Fruit fly (Drosophila melanogaster) whole organism, embryonic: ENCODE results near the gene Mgat4b.

Source experiments
- Bgb ChIP-seq: fragments of 200-800 bp; sonication (Bioruptor generic); IDR thresholded peaks from 2 replicates; pipeline ENCODE4 v1.3.6; 2022; ENCODE audit warnings: missing biosample characterization, missing genetic modification characterization; ENCODE audit not compliant: partially characterized antibody
- Blimp-1 ChIP-seq: fragments of 200-800 bp; sonication (Bioruptor generic); optimal IDR thresholded peaks from 3 replicates; lab custom pipeline; 2018; ENCODE audit warnings: missing biosample characterization, missing genetic modification characterization, mild to moderate bottlenecking, moderate library complexity, missing genetic modification reagents
- Bteb2 ChIP-seq: fragments of 200-800 bp; sonication (Bioruptor generic); optimal IDR thresholded peaks from 2 replicates; lab custom pipeline; 2016; ENCODE audit warnings: missing biosample characterization, missing genetic modification characterization
- CG10366 ChIP-seq: fragments of 200-800 bp; sonication (Bioruptor generic); IDR thresholded peaks from 2 replicates; pipeline ENCODE4 v1.3.6; 2022; ENCODE audit warnings: missing biosample characterization, missing genetic modification characterization
- CG10431 ChIP-seq: fragments of 200-800 bp; sonication (Bioruptor generic); optimal IDR thresholded peaks from 3 replicates; lab custom pipeline; 2018; ENCODE audit warnings: missing biosample characterization, mild to moderate bottlenecking, missing genetic modification characterization
- CG11560 ChIP-seq: fragments of 200-800 bp; sonication (Bioruptor generic); IDR thresholded peaks from 3 replicates; pipeline ENCODE4 v1.3.6; 2022; ENCODE audit warnings: missing biosample characterization, missing genetic modification characterization
- CG11723 ChIP-seq: fragments of 200-800 bp; sonication (Bioruptor generic); optimal IDR thresholded peaks from 2 replicates; lab custom pipeline; 2017; ENCODE audit warnings: missing biosample characterization, mild to moderate bottlenecking, missing genetic modification characterization
- CG12769 ChIP-seq: fragments of 200-800 bp; sonication (Bioruptor generic); optimal IDR thresholded peaks from 2 replicates; lab custom pipeline; 2019; ENCODE audit warnings: missing biosample characterization, mild to moderate bottlenecking, missing genetic modification characterization, moderate library complexity
- CG14441 ChIP-seq: fragments of 200-800 bp; sonication (Bioruptor generic); IDR thresholded peaks from 2 replicates; pipeline ENCODE4 v1.3.6; 2022; ENCODE audit warnings: missing biosample characterization, missing genetic modification characterization
- CG16863 ChIP-seq: fragments of 200-800 bp; sonication (Bioruptor generic); optimal IDR thresholded peaks from 3 replicates; lab custom pipeline; 2016; ENCODE audit warnings: missing biosample characterization, missing genetic modification characterization
- CG17361 ChIP-seq: fragments of 200-800 bp; sonication (Bioruptor generic); IDR thresholded peaks from 3 replicates; pipeline ENCODE4 v1.3.6; 2022; ENCODE audit warnings: missing biosample characterization, missing genetic modification characterization
- CG17802 ChIP-seq: fragments of 200-800 bp; sonication (Bioruptor generic); optimal IDR thresholded peaks from 2 replicates; lab custom pipeline; 2018; ENCODE audit warnings: missing biosample characterization, mild to moderate bottlenecking, missing genetic modification characterization, moderate library complexity
- CG30431 ChIP-seq: fragments of 200-800 bp; sonication (Bioruptor generic); optimal IDR thresholded peaks from 2 replicates; lab custom pipeline; 2017; ENCODE audit warnings: missing biosample characterization, missing genetic modification characterization
- CG43689 ChIP-seq: fragments of 200-800 bp; sonication (Bioruptor generic); IDR thresholded peaks from 2 replicates; pipeline ENCODE4 v1.3.6; 2022; ENCODE audit warnings: missing biosample characterization, missing genetic modification characterization
- CG6813 ChIP-seq: fragments of 200-800 bp; sonication (Bioruptor generic); optimal IDR thresholded peaks from 2 replicates; lab custom pipeline; 2017; ENCODE audit warnings: missing biosample characterization, missing genetic modification characterization, mild to moderate bottlenecking, moderate library complexity, missing genetic modification reagents
- CG7987 ChIP-seq: fragments of 200-800 bp; sonication (Bioruptor generic); optimal IDR thresholded peaks from 2 replicates; lab custom pipeline; 2018; ENCODE audit warnings: missing biosample characterization, mild to moderate bottlenecking, missing genetic modification characterization, moderate library complexity
- CG8089 ChIP-seq: fragments of 200-800 bp; sonication (Bioruptor generic); optimal IDR thresholded peaks from 3 replicates; lab custom pipeline; 2016; ENCODE audit warnings: missing biosample characterization, missing genetic modification characterization
- D19B ChIP-seq: fragments of 200-800 bp; sonication (Bioruptor generic); optimal IDR thresholded peaks from 2 replicates; lab custom pipeline; 2017; ENCODE audit warnings: missing biosample characterization, mild to moderate bottlenecking, missing genetic modification characterization
- Dfd ChIP-seq, 2 experiments: fragments of >200 bp; optimal IDR thresholded peaks; 2 replicates each; lab custom pipeline; 2017; ENCODE audit warnings: missing biosample characterization in 2 of 2, missing genetic modification characterization in 2 of 2
- HmgZ ChIP-seq: fragments of 200-800 bp; sonication (Bioruptor generic); optimal IDR thresholded peaks from 2 replicates; lab custom pipeline; 2018; ENCODE audit warnings: missing biosample characterization, mild to moderate bottlenecking, missing genetic modification characterization
- Hr51 ChIP-seq, 2 experiments: fragments of 200-800 bp; sonication (Bioruptor generic); optimal IDR thresholded peaks; 2 replicates in 1 of 2; 3 replicates in 1 of 2; lab custom pipeline; 2016 to 2018; ENCODE audit warnings: missing biosample characterization in 2 of 2, missing genetic modification characterization in 2 of 2, mild to moderate bottlenecking in 1 of 2, moderate library complexity in 1 of 2
- Nf-YB ChIP-seq: fragments of 200-800 bp; sonication (Bioruptor generic); optimal IDR thresholded peaks from 3 replicates; lab custom pipeline; 2019; ENCODE audit warnings: missing biosample characterization, mild to moderate bottlenecking, missing genetic modification characterization, moderate library complexity
- Nf-YC ChIP-seq: fragments of 200-800 bp; optimal IDR thresholded peaks from 3 replicates; lab custom pipeline; 2019; ENCODE audit warnings: missing biosample characterization, mild to moderate bottlenecking, missing genetic modification characterization, moderate library complexity
- Ravus ChIP-seq: fragments of 200-800 bp; sonication (Bioruptor generic); IDR thresholded peaks from 2 replicates; pipeline ENCODE4 v1.3.6; 2022; ENCODE audit warnings: missing biosample characterization, missing genetic modification characterization
- Six4 ChIP-seq: fragments of 200-800 bp; sonication (Bioruptor generic); optimal IDR thresholded peaks from 2 replicates; lab custom pipeline; 2016; ENCODE audit warnings: missing biosample characterization, missing genetic modification characterization
- Sox102F ChIP-seq: fragments of 200-800 bp; sonication (Bioruptor generic); optimal IDR thresholded peaks from 2 replicates; lab custom pipeline; 2018; ENCODE audit warnings: missing biosample characterization, mild to moderate bottlenecking, missing genetic modification characterization, moderate library complexity
- Usf ChIP-seq: fragments of 200-800 bp; sonication (Bioruptor generic); optimal IDR thresholded peaks from 2 replicates; lab custom pipeline; 2017; ENCODE audit warnings: missing genotype, missing biosample characterization, missing genetic modification characterization
- Vsx1 ChIP-seq: fragments of 200-800 bp; sonication (Bioruptor generic); optimal IDR thresholded peaks from 2 replicates; lab custom pipeline; 2017; ENCODE audit warnings: missing biosample characterization, mild to moderate bottlenecking, missing genetic modification characterization, missing genetic modification reagents
- bsh ChIP-seq, 2 experiments: fragments of 200-800 bp; sonication (Bioruptor generic); optimal IDR thresholded peaks; 2 replicates each; lab custom pipeline; 2017 to 2018; ENCODE audit warnings: mild to moderate bottlenecking in 2 of 2, missing biosample characterization in 2 of 2, missing genetic modification characterization in 2 of 2, moderate library complexity in 1 of 2
- btn ChIP-seq: fragments of 200-800 bp; sonication (Bioruptor generic); optimal IDR thresholded peaks from 2 replicates; lab custom pipeline; 2016; ENCODE audit warnings: missing biosample characterization, missing genetic modification characterization
- fd3F ChIP-seq: fragments of 200-800 bp; sonication (Bioruptor generic); optimal IDR thresholded peaks from 2 replicates; lab custom pipeline; 2018; ENCODE audit warnings: missing biosample characterization, mild to moderate bottlenecking, missing genetic modification characterization, moderate library complexity
- gcm ChIP-seq: fragments of 200-800 bp; sonication (Bioruptor generic); optimal IDR thresholded peaks from 2 replicates; lab custom pipeline; 2019; ENCODE audit warnings: missing biosample characterization, mild to moderate bottlenecking, missing genetic modification characterization, moderate library complexity
- grn ChIP-seq: fragments of 200-800 bp; sonication (Bioruptor generic); optimal IDR thresholded peaks from 3 replicates; lab custom pipeline; 2017; ENCODE audit warnings: missing biosample characterization, missing genetic modification characterization
- gsb ChIP-seq: fragments of 200-800 bp; sonication (Bioruptor generic); IDR thresholded peaks from 2 replicates; pipeline ENCODE4 v1.3.6; 2022; ENCODE audit warnings: missing biosample characterization, missing genetic modification characterization
- h ChIP-seq: fragments of >200 bp; optimal IDR thresholded peaks from 2 replicates; lab custom pipeline; 2017
- jigr1 ChIP-seq: fragments of 200-800 bp; sonication (Bioruptor generic); IDR thresholded peaks from 3 replicates; pipeline ENCODE4 v1.3.6; 2022; ENCODE audit warnings: missing biosample characterization, missing genetic modification characterization
- lola ChIP-seq, 3 experiments: fragments of >200 bp in 2 of 3; fragments of 200-800 bp in 1 of 3; sonication (Bioruptor generic) in 1 of 3; optimal IDR thresholded peaks; 2 replicates each; lab custom pipeline; 2017 to 2019; ENCODE audit warnings: missing biosample characterization in 3 of 3, missing genetic modification characterization in 3 of 3, mild to moderate bottlenecking in 1 of 3, moderate library complexity in 1 of 3
- pb ChIP-seq: fragments of 200-800 bp; sonication (Bioruptor generic); optimal IDR thresholded peaks from 3 replicates; lab custom pipeline; 2016; ENCODE audit warnings: missing biosample characterization, missing genetic modification characterization
- peb ChIP-seq: fragments of 200-800 bp; sonication (Bioruptor generic); IDR thresholded peaks from 2 replicates; pipeline ENCODE4 v1.3.6; 2022; ENCODE audit warnings: missing biosample characterization, missing genetic modification characterization
- pfk ChIP-seq: fragments of 200-800 bp; sonication (Bioruptor generic); optimal IDR thresholded peaks from 2 replicates; lab custom pipeline; 2018; ENCODE audit warnings: missing biosample characterization, mild to moderate bottlenecking, missing genetic modification characterization, moderate library complexity
- ranshi ChIP-seq: fragments of 200-800 bp; sonication (Bioruptor generic); IDR thresholded peaks from 2 replicates; pipeline ENCODE4 v1.3.6; 2022; ENCODE audit warnings: missing biosample characterization, missing genetic modification characterization
- sc ChIP-seq, 3 experiments: fragments of >200 bp in 2 of 3; fragments of 200-800 bp in 1 of 3; sonication (Bioruptor generic) in 1 of 3; optimal IDR thresholded peaks; 2 replicates in 2 of 3; 3 replicates in 1 of 3; lab custom pipeline; 2017; ENCODE audit warnings: mild to moderate bottlenecking in 1 of 3, missing biosample characterization in 1 of 3, missing genetic modification characterization in 1 of 3, missing genetic modification reagents in 1 of 3
- sima ChIP-seq: fragments of 200-800 bp; sonication (Bioruptor generic); optimal IDR thresholded peaks from 2 replicates; lab custom pipeline; 2016; ENCODE audit warnings: missing biosample characterization, missing genetic modification characterization
- slou ChIP-seq: fragments of 200-800 bp; sonication (Bioruptor generic); optimal IDR thresholded peaks from 3 replicates; lab custom pipeline; 2016; ENCODE audit warnings: missing biosample characterization, missing genetic modification characterization
- tna ChIP-seq: fragments of 200-800 bp; sonication (Bioruptor generic); IDR thresholded peaks from 2 replicates; pipeline ENCODE4 v1.3.6; 2022; ENCODE audit warnings: missing biosample characterization, missing genetic modification characterization; ENCODE audit not compliant: partially characterized antibody
- toy ChIP-seq: fragments of 200-800 bp; sonication (Bioruptor generic); IDR thresholded peaks from 2 replicates; pipeline ENCODE4 v1.3.6; 2022; ENCODE audit warnings: missing biosample characterization, missing genetic modification characterization
- wdn ChIP-seq: fragments of 200-800 bp; sonication (Bioruptor generic); IDR thresholded peaks from 2 replicates; pipeline ENCODE4 v1.3.6; 2022; ENCODE audit warnings: missing biosample characterization, missing genetic modification characterization
- yki ChIP-seq: fragments of >200 bp; optimal IDR thresholded peaks from 3 replicates; lab custom pipeline; 2018

Gene Mgat4b

dm6 chr3L:14775711-14776660 lies 6.9 kb upstream of the Mgat4b start, which contains the start of gene mop (continued):
- no peak; the same call in 1 of the 2 replicates for TF ChIP-seq tna (GFP tag; lab: Robert Waterston, UW)
- no peak for TF ChIP-seq bsh (GFP tag; optimal IDR thresholded peaks at IDR 0.05; lab: Kevin White, UChicago)
- TF ChIP-seq Hr51 (GFP tag; optimal IDR thresholded peaks at IDR 0.05; lab: Kevin White, UChicago), result no peak
- TF ChIP-seq Bgb (GFP tag; lab: Robert Waterston, UW), result peak; percentile 14; the same call in 1 of the 2 replicates
- peak; percentile 15 for TF ChIP-seq Bteb2 (GFP tag; lab: Kevin White, UChicago)
- no peak for TF ChIP-seq toy (GFP tag; lab: Robert Waterston, UW)
- no peak for TF ChIP-seq Vsx1 (GFP tag; lab: Kevin White, UChicago)
- no peak for TF ChIP-seq CG7987 (GFP tag; lab: Kevin White, UChicago)
- no peak; the same call in 2 of the 3 replicates for TF ChIP-seq CG17361 (GFP tag; lab: Robert Waterston, UW)
- TF ChIP-seq CG11723 (GFP tag; lab: Kevin White, UChicago), result no peak
- TF ChIP-seq HmgZ (tag; lab: Kevin White, UChicago), result peak; percentile 8
- TF ChIP-seq Usf (GFP tag; lab: Kevin White, UChicago), result no peak
- no peak for TF ChIP-seq CG11560 (tag; lab: Robert Waterston, UW)
- peak; percentile 8 for TF ChIP-seq fd3F (GFP tag; lab: Kevin White, UChicago)
- no peak for TF ChIP-seq pfk
- no peak for TF ChIP-seq gcm (GFP tag; lab: Kevin White, UChicago)
- no peak for TF ChIP-seq CG17802
- TF ChIP-seq Blimp-1 (GFP tag; lab: Kevin White, UChicago), result no peak
- TF ChIP-seq CG43689 (GFP tag; lab: Robert Waterston, UW), result no peak
- TF ChIP-seq CG12769 (tag; lab: Kevin White, UChicago), result no peak
- no peak for TF ChIP-seq grn (GFP tag; lab: Kevin White, UChicago)
- TF ChIP-seq CG10431 (GFP tag; lab: Kevin White, UChicago), result no peak
- TF ChIP-seq slou (GFP tag; lab: Kevin White, UChicago), result no peak
- TF ChIP-seq sc (optimal IDR thresholded peaks at IDR 0.05; lab: Kevin White, UChicago), result no peak
- TF ChIP-seq sc (GFP tag; optimal IDR thresholded peaks at IDR 0.05; lab: Kevin White, UChicago), result no peak
- peak; percentile 35; the same call in 1 of the 2 replicates for TF ChIP-seq ranshi (GFP tag; lab: Robert Waterston, UW)
- TF ChIP-seq CG8089 (GFP tag; lab: Kevin White, UChicago), result no peak
- TF ChIP-seq CG10366, result no peak; the same call in 1 of the 2 replicates
- no peak for TF ChIP-seq h (lab: Kevin White, UChicago)
- no peak for TF ChIP-seq btn (GFP tag; lab: Kevin White, UChicago)
- TF ChIP-seq CG16863 (GFP tag; lab: Kevin White, UChicago), result peak; percentile 97
- TF ChIP-seq lola (GFP tag; optimal IDR thresholded peaks at IDR 0.05; lab: Kevin White, UChicago), result peak in 1 of 3 experiments; percentile 44
- TF ChIP-seq sima (GFP tag; lab: Kevin White, UChicago), result no peak
- no peak for TF ChIP-seq CG30431 (GFP tag; lab: Kevin White, UChicago)
- TF ChIP-seq Nf-YC, result no peak
- no peak for TF ChIP-seq gsb
- TF ChIP-seq Nf-YB (GFP tag; lab: Kevin White, UChicago), result no peak
- TF ChIP-seq CG14441, result peak; percentile 63
- TF ChIP-seq Sox102F (GFP tag; lab: Kevin White, UChicago), result no peak
- TF ChIP-seq D19B (GFP tag; lab: Kevin White, UChicago), result no peak
- no peak for TF ChIP-seq Dfd (GFP tag; optimal IDR thresholded peaks at IDR 0.05; lab: Kevin White, UChicago)
- TF ChIP-seq pb (GFP tag; lab: Kevin White, UChicago), result no peak
- TF ChIP-seq CG6813, result no peak
- TF ChIP-seq Ravus (GFP tag; lab: Robert Waterston, UW), result no peak
- TF ChIP-seq wdn (GFP tag; lab: Robert Waterston, UW), result peak; percentile 53; the same call in 1 of the 2 replicates
- peak; percentile 56; the same call in 1 of the 3 replicates for TF ChIP-seq jigr1
- TF ChIP-seq yki (lab: Kevin White, UChicago), result no peak
- peak; percentile 9 for TF ChIP-seq Six4
- no peak for TF ChIP-seq peb (GFP tag; lab: Robert Waterston, UW)
